Fruit fly (Drosophila melanogaster) whole organism, embryonic: ENCODE results near the gene CG14854.

Experiments used
- Ada2b ChIP-seq: fragments of 200-800 bp; sonication (Bioruptor generic); IDR thresholded peaks from 2 replicates; pipeline ENCODE4 v1.3.6; 2022; ENCODE audit warnings: missing biosample characterization, missing genetic modification characterization
- Aef1 ChIP-seq: fragments of 200-800 bp; sonication (Bioruptor generic); IDR thresholded peaks from 3 replicates; pipeline ENCODE4 v1.3.6; 2022; ENCODE audit warnings: missing biosample characterization, missing genetic modification characterization
- BtbVII ChIP-seq: fragments of 200-800 bp; sonication (Bioruptor generic); optimal IDR thresholded peaks from 3 replicates; lab custom pipeline; 2017; ENCODE audit warnings: missing biosample characterization, mild to moderate bottlenecking, missing genetic modification characterization
- CG1233 ChIP-seq: fragments of 200-800 bp; sonication (Bioruptor generic); optimal IDR thresholded peaks from 4 replicates; lab custom pipeline; 2018; ENCODE audit warnings: missing biosample characterization, mild to moderate bottlenecking, missing genetic modification characterization
- CG12659 ChIP-seq: fragments of 200-800 bp; sonication (Bioruptor generic); optimal IDR thresholded peaks from 3 replicates; lab custom pipeline; 2017; ENCODE audit warnings: mild to moderate bottlenecking, missing biosample characterization, missing genetic modification reagents, missing genetic modification characterization
- CG14050 ChIP-seq: fragments of 200-800 bp; sonication (Bioruptor generic); IDR thresholded peaks from 3 replicates; pipeline ENCODE4 v1.3.6; 2022; ENCODE audit warnings: missing biosample characterization, missing genetic modification characterization
- CG14710 ChIP-seq: fragments of 200-800 bp; sonication (Bioruptor generic); optimal IDR thresholded peaks from 3 replicates; lab custom pipeline; 2019; ENCODE audit warnings: missing biosample characterization, mild to moderate bottlenecking, missing genetic modification characterization, moderate library complexity
- CG15011 ChIP-seq: fragments of 200-800 bp; sonication (Bioruptor generic); optimal IDR thresholded peaks from 3 replicates; lab custom pipeline; 2018; ENCODE audit warnings: missing biosample characterization, mild to moderate bottlenecking, missing genetic modification characterization
- CG17829 ChIP-seq: fragments of 200-800 bp; optimal IDR thresholded peaks from 2 replicates; lab custom pipeline; 2019; ENCODE audit warnings: missing biosample characterization, mild to moderate bottlenecking, missing genetic modification characterization, moderate library complexity
- CG2116 ChIP-seq: fragments of 200-800 bp; sonication (Bioruptor generic); optimal IDR thresholded peaks from 3 replicates; lab custom pipeline; 2018; ENCODE audit warnings: missing biosample characterization, mild to moderate bottlenecking, missing genetic modification characterization
- CG2875 ChIP-seq: fragments of 200-800 bp; sonication (Bioruptor generic); optimal IDR thresholded peaks from 2 replicates; lab custom pipeline; 2017; ENCODE audit warnings: missing biosample characterization, mild to moderate bottlenecking, missing genetic modification characterization, missing genetic modification reagents
- CG30403 ChIP-seq: fragments of 200-800 bp; sonication (Bioruptor generic); optimal IDR thresholded peaks from 3 replicates; lab custom pipeline; 2016; ENCODE audit warnings: missing biosample characterization, missing genetic modification characterization
- CG4360 ChIP-seq: fragments of 200-800 bp; sonication (Bioruptor generic); IDR thresholded peaks from 2 replicates; pipeline ENCODE4 v1.3.6; 2022; ENCODE audit warnings: missing biosample characterization, missing genetic modification characterization
- CG6689 ChIP-seq: fragments of 200-800 bp; sonication (Bioruptor generic); IDR thresholded peaks from 2 replicates; pipeline ENCODE4 v1.3.6; 2022; ENCODE audit warnings: missing biosample characterization, missing genetic modification characterization
- CG7357 ChIP-seq: fragments of 200-800 bp; sonication (Bioruptor generic); IDR thresholded peaks from 3 replicates; pipeline ENCODE4 v1.3.6; 2022; ENCODE audit warnings: missing biosample characterization, missing genetic modification characterization
- CG8089 ChIP-seq: fragments of 200-800 bp; sonication (Bioruptor generic); optimal IDR thresholded peaks from 3 replicates; lab custom pipeline; 2016; ENCODE audit warnings: missing biosample characterization, missing genetic modification characterization
- CG8359 ChIP-seq: fragments of 200-800 bp; sonication (Bioruptor generic); optimal IDR thresholded peaks from 2 replicates; lab custom pipeline; 2017; ENCODE audit warnings: missing biosample characterization, mild to moderate bottlenecking, missing genetic modification characterization, borderline replicate concordance
- D ChIP-seq, 2 experiments: fragments of 200-800 bp in 1 of 2; fragments of >200 bp in 1 of 2; sonication (Bioruptor generic) in 1 of 2; optimal IDR thresholded peaks; 2 replicates in 1 of 2; 3 replicates in 1 of 2; lab custom pipeline; 2017; ENCODE audit warnings: mild to moderate bottlenecking in 1 of 2, missing biosample characterization in 1 of 2, missing genetic modification characterization in 1 of 2, missing genetic modification reagents in 1 of 2
- D19B ChIP-seq: fragments of 200-800 bp; sonication (Bioruptor generic); optimal IDR thresholded peaks from 2 replicates; lab custom pipeline; 2017; ENCODE audit warnings: missing biosample characterization, mild to moderate bottlenecking, missing genetic modification characterization
- Deaf1 ChIP-seq: fragments of 200-800 bp; optimal IDR thresholded peaks from 3 replicates; lab custom pipeline; 2019; ENCODE audit warnings: missing biosample characterization, mild to moderate bottlenecking, missing genetic modification characterization, moderate library complexity
- Dfd ChIP-seq, 2 experiments: fragments of >200 bp; optimal IDR thresholded peaks; 2 replicates each; lab custom pipeline; 2017; ENCODE audit warnings: missing biosample characterization in 2 of 2, missing genetic modification characterization in 2 of 2
- Doc2 ChIP-seq: fragments of 200-800 bp; sonication (Bioruptor generic); IDR thresholded peaks from 2 replicates; pipeline ENCODE4 v1.3.6; 2022; ENCODE audit warnings: missing biosample characterization, missing genetic modification characterization
- Ets97D ChIP-seq: fragments of 200-800 bp; sonication (Bioruptor generic); optimal IDR thresholded peaks from 3 replicates; lab custom pipeline; 2016; ENCODE audit warnings: missing biosample characterization, missing genetic modification characterization
- H15 ChIP-seq: fragments of 200-800 bp; sonication (Bioruptor generic); IDR thresholded peaks from 3 replicates; pipeline ENCODE4 v1.3.6; 2022; ENCODE audit warnings: missing biosample characterization, missing genetic modification characterization
- HLH3B ChIP-seq: fragments of 200-800 bp; sonication (Bioruptor generic); IDR thresholded peaks from 2 replicates; pipeline ENCODE4 v1.3.6; 2022; ENCODE audit warnings: missing biosample characterization, missing genetic modification characterization
- Hmr ChIP-seq: fragments of 200-800 bp; sonication (Bioruptor generic); optimal IDR thresholded peaks from 3 replicates; lab custom pipeline; 2017; ENCODE audit warnings: mild to moderate bottlenecking, missing biosample characterization, missing genetic modification reagents, missing genetic modification characterization
- Meics ChIP-seq: fragments of 200-800 bp; sonication (Bioruptor generic); optimal IDR thresholded peaks from 2 replicates; lab custom pipeline; 2017; ENCODE audit warnings: missing biosample characterization, mild to moderate bottlenecking, missing genetic modification characterization
- Oli ChIP-seq: fragments of 200-800 bp; sonication (Bioruptor generic); optimal IDR thresholded peaks from 2 replicates; lab custom pipeline; 2018; ENCODE audit warnings: missing biosample characterization, mild to moderate bottlenecking, missing genetic modification characterization, moderate library complexity
- Sox102F ChIP-seq: fragments of 200-800 bp; sonication (Bioruptor generic); optimal IDR thresholded peaks from 2 replicates; lab custom pipeline; 2018; ENCODE audit warnings: missing biosample characterization, mild to moderate bottlenecking, missing genetic modification characterization, moderate library complexity
- Xbp1 ChIP-seq: fragments of 200-800 bp; sonication (Bioruptor generic); optimal IDR thresholded peaks from 3 replicates; lab custom pipeline; 2016; ENCODE audit warnings: missing biosample characterization, mild to moderate bottlenecking, missing genetic modification characterization
- ash1 ChIP-seq: fragments of 200-800 bp; sonication (Bioruptor generic); optimal IDR thresholded peaks from 2 replicates; lab custom pipeline; 2018; ENCODE audit warnings: missing biosample characterization, mild to moderate bottlenecking, missing genetic modification characterization
- cas ChIP-seq: fragments of 200-800 bp; sonication (Bioruptor generic); IDR thresholded peaks from 2 replicates; pipeline ENCODE4 v1.3.6; 2022; ENCODE audit warnings: missing biosample characterization, missing genetic modification characterization
- dimm ChIP-seq: fragments of 200-800 bp; sonication (Bioruptor generic); IDR thresholded peaks from 2 replicates; pipeline ENCODE4 v1.3.6; 2022; ENCODE audit warnings: missing biosample characterization, missing genetic modification characterization
- dpn ChIP-seq, 2 experiments: fragments of 200-800 bp; sonication (Bioruptor generic); optimal IDR thresholded peaks; 3 replicates each; lab custom pipeline; 2016; ENCODE audit warnings: missing biosample characterization in 2 of 2, missing genetic modification characterization in 2 of 2
- gcm2 ChIP-seq: fragments of 200-800 bp; sonication (Bioruptor generic); optimal IDR thresholded peaks from 2 replicates; lab custom pipeline; 2016; ENCODE audit warnings: missing biosample characterization, missing genetic modification characterization
- gfzf ChIP-seq: fragments of 200-800 bp; sonication (Bioruptor generic); optimal IDR thresholded peaks from 2 replicates; lab custom pipeline; 2016; ENCODE audit warnings: missing biosample characterization, mild to moderate bottlenecking, missing genetic modification characterization, moderate library complexity
- gsb ChIP-seq: fragments of 200-800 bp; sonication (Bioruptor generic); IDR thresholded peaks from 2 replicates; pipeline ENCODE4 v1.3.6; 2022; ENCODE audit warnings: missing biosample characterization, missing genetic modification characterization
- gsb-n ChIP-seq: fragments of 200-800 bp; sonication (Bioruptor generic); optimal IDR thresholded peaks from 3 replicates; lab custom pipeline; 2018; ENCODE audit warnings: missing biosample characterization, mild to moderate bottlenecking, missing genetic modification characterization
- jumu ChIP-seq: fragments of 200-800 bp; sonication (Bioruptor generic); optimal IDR thresholded peaks from 3 replicates; lab custom pipeline; 2016; ENCODE audit warnings: missing biosample characterization, missing genetic modification characterization
- kah ChIP-seq: fragments of 200-800 bp; sonication (Bioruptor generic); optimal IDR thresholded peaks from 2 replicates; lab custom pipeline; 2018; ENCODE audit warnings: missing biosample characterization, mild to moderate bottlenecking, missing genetic modification characterization
- klu ChIP-seq: fragments of 200-800 bp; sonication (Bioruptor generic); IDR thresholded peaks from 2 replicates; pipeline ENCODE4 v1.3.6; 2022; ENCODE audit warnings: missing biosample characterization, missing genetic modification characterization
- lbe ChIP-seq: fragments of 200-800 bp; sonication (Bioruptor generic); optimal IDR thresholded peaks from 2 replicates; lab custom pipeline; 2016; ENCODE audit warnings: missing biosample characterization, mild to moderate bottlenecking, missing genetic modification characterization
- lilli ChIP-seq: fragments of 200-800 bp; sonication (Bioruptor generic); optimal IDR thresholded peaks from 3 replicates; lab custom pipeline; 2016; ENCODE audit warnings: missing biosample characterization, missing genetic modification characterization
- nerfin-1 ChIP-seq: fragments of 200-800 bp; sonication (Bioruptor generic); optimal IDR thresholded peaks from 3 replicates; lab custom pipeline; 2019; ENCODE audit warnings: missing biosample characterization, mild to moderate bottlenecking, missing genetic modification characterization, moderate library complexity
- nom ChIP-seq: fragments of 200-800 bp; sonication (Bioruptor generic); optimal IDR thresholded peaks from 2 replicates; lab custom pipeline; 2017; ENCODE audit warnings: missing biosample characterization, missing genetic modification characterization, mild to moderate bottlenecking, moderate library complexity, missing genetic modification reagents
- odd ChIP-seq: fragments of 200-800 bp; sonication (Bioruptor generic); optimal IDR thresholded peaks from 2 replicates; lab custom pipeline; 2017; ENCODE audit warnings: missing biosample characterization, mild to moderate bottlenecking, missing genetic modification characterization
- psq ChIP-seq: fragments of 200-800 bp; sonication (Bioruptor generic); optimal IDR thresholded peaks from 2 replicates; lab custom pipeline; 2017; ENCODE audit warnings: missing biosample characterization, missing genetic modification characterization
- slou ChIP-seq: fragments of 200-800 bp; sonication (Bioruptor generic); optimal IDR thresholded peaks from 3 replicates; lab custom pipeline; 2016; ENCODE audit warnings: missing biosample characterization, missing genetic modification characterization
- tna ChIP-seq: fragments of 200-800 bp; sonication (Bioruptor generic); IDR thresholded peaks from 2 replicates; pipeline ENCODE4 v1.3.6; 2022; ENCODE audit warnings: missing biosample characterization, missing genetic modification characterization; ENCODE audit not compliant: partially characterized antibody
- vfl ChIP-seq: fragments of 200-800 bp; sonication (Bioruptor generic); optimal IDR thresholded peaks from 2 replicates; lab custom pipeline; 2016; ENCODE audit warnings: missing biosample characterization, missing genetic modification characterization

CG14854 gene

dm6 chr3R:14597935-14598424 lies 38.1 kb upstream of the CG14854 start (continued):
- no peak for TF ChIP-seq CG7357
- no peak for TF ChIP-seq kah (GFP tag; lab: Kevin White, UChicago)
- peak; percentile 36 for TF ChIP-seq CG30403 (GFP tag; lab: Kevin White, UChicago)
- peak; percentile 85 for TF ChIP-seq CG4360 (GFP tag; lab: Robert Waterston, UW)
- 0 out of 2 replicates have a peak, but pooled peaks have one; percentile 22 for TF ChIP-seq dimm (GFP tag; lab: Robert Waterston, UW)
- no peak for TF ChIP-seq D19B (GFP tag; lab: Kevin White, UChicago)
- no peak for TF ChIP-seq gfzf (GFP tag; lab: Kevin White, UChicago)
- no peak for TF ChIP-seq Aef1 (GFP tag; lab: Robert Waterston, UW)
- no peak for TF ChIP-seq CG8359 (GFP tag; lab: Kevin White, UChicago)
- no peak for TF ChIP-seq psq (GFP tag; lab: Kevin White, UChicago)
- peak; percentile 45 for TF ChIP-seq CG17829 (tag; lab: Kevin White, UChicago)
- no peak for TF ChIP-seq CG14050 (GFP tag; lab: Robert Waterston, UW)
- 0 out of 3 replicates have a peak, but pooled peaks have one; percentile 7 for TF ChIP-seq H15
- no peak for TF ChIP-seq CG2116 (GFP tag; lab: Kevin White, UChicago)
- TF ChIP-seq nerfin-1 (tag; lab: Kevin White, UChicago): no peak
- no peak for TF ChIP-seq cas (GFP tag; lab: Robert Waterston, UW)
- TF ChIP-seq CG1233 (GFP tag; lab: Kevin White, UChicago): peak; percentile 1
- no peak for TF ChIP-seq CG15011 (GFP tag; lab: Kevin White, UChicago)
- TF ChIP-seq BtbVII (GFP tag; lab: Kevin White, UChicago): no peak
- no peak for TF ChIP-seq Meics (GFP tag; lab: Kevin White, UChicago)
- no peak for TF ChIP-seq Deaf1 (tag; lab: Kevin White, UChicago)
- TF ChIP-seq Doc2 (GFP tag; lab: Robert Waterston, UW): no peak
- TF ChIP-seq gcm2 (GFP tag; lab: Kevin White, UChicago): no peak
- peak; percentile 53 for TF ChIP-seq Oli (tag; lab: Kevin White, UChicago)
- TF ChIP-seq CG6689: peak; percentile 25; the same call in 1 of the 2 replicates
- TF ChIP-seq dpn (GFP tag; optimal IDR thresholded peaks at IDR 0.05; lab: Kevin White, UChicago): peak in 1 of 2 experiments; percentile 38
- peak; percentile 37; the same call in 1 of the 2 replicates for TF ChIP-seq HLH3B (GFP tag; lab: Robert Waterston, UW)
- TF ChIP-seq lilli (GFP tag; lab: Kevin White, UChicago): no peak
- TF ChIP-seq gsb-n (tag; lab: Kevin White, UChicago): peak; percentile 26
- peak; percentile 7 for TF ChIP-seq nom (GFP tag; lab: Kevin White, UChicago)
- TF ChIP-seq Sox102F (GFP tag; lab: Kevin White, UChicago): peak; percentile 55
- no peak for TF ChIP-seq CG8089 (GFP tag; lab: Kevin White, UChicago)
- TF ChIP-seq Dfd (GFP tag; optimal IDR thresholded peaks at IDR 0.05; lab: Kevin White, UChicago): no peak
- no peak for TF ChIP-seq jumu (GFP tag; lab: Kevin White, UChicago)
- TF ChIP-seq lbe (GFP tag; lab: Kevin White, UChicago): no peak
- no peak for TF ChIP-seq gsb (GFP tag; lab: Robert Waterston, UW)
- TF ChIP-seq Ada2b (GFP tag; lab: Robert Waterston, UW): 0 out of 2 replicates have a peak, but pooled peaks have one; percentile 10
- peak; percentile 38 for TF ChIP-seq CG14710 (tag; lab: Kevin White, UChicago)
- peak; percentile 32; the same call in 1 of the 2 replicates for TF ChIP-seq klu (GFP tag; lab: Robert Waterston, UW)
- no peak for TF ChIP-seq tna (GFP tag; lab: Robert Waterston, UW)
- TF ChIP-seq CG12659 (GFP tag; lab: Kevin White, UChicago): peak; percentile 5
- no peak for TF ChIP-seq ash1
- TF ChIP-seq Xbp1 (GFP tag; lab: Kevin White, UChicago): peak; percentile 28
- TF ChIP-seq CG2875 (GFP tag; lab: Kevin White, UChicago): peak; percentile 1
- TF ChIP-seq Ets97D (GFP tag; lab: Kevin White, UChicago): peak; percentile 32
- TF ChIP-seq vfl (GFP tag; lab: Kevin White, UChicago): no peak
- no peak for TF ChIP-seq odd
- TF ChIP-seq slou (GFP tag; lab: Kevin White, UChicago): no peak
- no peak for TF ChIP-seq Hmr (GFP tag; lab: Kevin White, UChicago)
- no peak for TF ChIP-seq D (optimal IDR thresholded peaks at IDR 0.05; lab: Kevin White, UChicago)
- TF ChIP-seq D (GFP tag; optimal IDR thresholded peaks at IDR 0.05; lab: Kevin White, UChicago): peak; percentile 56
